ENCODE assay signal across 1 fruit fly cellular context in genomic region chr3L:1419929-1420328, dm6.
TF ChIP-seq lines count a peak whose summit lies in the region.

No protein-coding gene starts in this region.

TF ChIP-seq in whole organism, embryonic, 481 proteins besides CTCF, POLR2A, EP300 and RAD21 (continued from another document):
- TF ChIP-seq CG17829 (tag; optimal IDR thresholded peaks at IDR 0.05; lab: Kevin White, UChicago) = no peak
- TF ChIP-seq CG9797 (GFP tag; optimal IDR thresholded peaks at IDR 0.05; lab: Kevin White, UChicago) = no peak
- no peak; the same call in 3 of the 4 replicates for TF ChIP-seq Gug (GFP tag; IDR thresholded peaks at IDR 0.05; lab: Robert Waterston, UW)
- TF ChIP-seq Ets65A (GFP tag; lab: Kevin White, UChicago) = peak; percentile 88
- no peak for TF ChIP-seq ara (GFP tag; IDR thresholded peaks at IDR 0.05; lab: Robert Waterston, UW)
- no peak for TF ChIP-seq chn (GFP tag; optimal IDR thresholded peaks at IDR 0.05; lab: Kevin White, UChicago)
- no peak for TF ChIP-seq Bdp1 (GFP tag; optimal IDR thresholded peaks at IDR 0.05; lab: Kevin White, UChicago)
- TF ChIP-seq Usf (GFP tag; optimal IDR thresholded peaks at IDR 0.05; lab: Kevin White, UChicago) = no peak
- no peak for TF ChIP-seq eve (GFP tag; optimal IDR thresholded peaks at IDR 0.05; lab: Kevin White, UChicago)
- no peak for TF ChIP-seq CG8478 (optimal IDR thresholded peaks at IDR 0.05; lab: Kevin White, UChicago)
- TF ChIP-seq croc (GFP tag; conservative IDR thresholded peaks at IDR 0.05; lab: Robert Waterston, UW) = no peak
- TF ChIP-seq CG6813 (GFP tag; optimal IDR thresholded peaks at IDR 0.05; lab: Kevin White, UChicago) = no peak
- TF ChIP-seq CG2116 (GFP tag; optimal IDR thresholded peaks at IDR 0.05; lab: Kevin White, UChicago) = no peak
- TF ChIP-seq unc-4 (GFP tag; IDR thresholded peaks at IDR 0.05; lab: Robert Waterston, UW; ENCODE audit: partially characterized antibody) = no peak
- no peak for TF ChIP-seq CG4854 (GFP tag; optimal IDR thresholded peaks at IDR 0.05; lab: Kevin White, UChicago)
- TF ChIP-seq crol (GFP tag; IDR thresholded peaks at IDR 0.05; lab: Robert Waterston, UW) = peak; percentile 75
- TF ChIP-seq usp (GFP tag; optimal IDR thresholded peaks at IDR 0.05; lab: Kevin White, UChicago) = no peak
- no peak for TF ChIP-seq CG4617 (GFP tag; optimal IDR thresholded peaks at IDR 0.05; lab: Kevin White, UChicago; ENCODE audit: borderline replicate concordance)
- no peak for TF ChIP-seq CG8388 (GFP tag; optimal IDR thresholded peaks at IDR 0.05; lab: Kevin White, UChicago)
- no peak for TF ChIP-seq fu2 (GFP tag; optimal IDR thresholded peaks at IDR 0.05; lab: Kevin White, UChicago)
- TF ChIP-seq CG9727 (GFP tag; optimal IDR thresholded peaks at IDR 0.05; lab: Kevin White, UChicago) = no peak
